Fruit fly (Drosophila melanogaster) whole organism, embryonic: Measurements from ENCODE around the gene Polr1D.

ENCODE experiments used
- BtbVII ChIP-seq: fragments of 200-800 bp; sonication (Bioruptor generic); optimal IDR thresholded peaks from 3 replicates; lab custom pipeline; 2017; ENCODE audit warnings: missing biosample characterization, mild to moderate bottlenecking, missing genetic modification characterization
- CG11456 ChIP-seq: fragments of 200-800 bp; sonication (Bioruptor generic); IDR thresholded peaks from 3 replicates; pipeline ENCODE4 v1.3.6; 2022; ENCODE audit warnings: missing biosample characterization, missing genetic modification characterization
- CG1603 ChIP-seq: fragments of 200-800 bp; sonication (Bioruptor generic); optimal IDR thresholded peaks from 2 replicates; lab custom pipeline; 2019; ENCODE audit warnings: missing biosample characterization, mild to moderate bottlenecking, missing genetic modification characterization, moderate library complexity
- CG1647 ChIP-seq: fragments of 200-800 bp; sonication (Bioruptor generic); optimal IDR thresholded peaks from 3 replicates; lab custom pipeline; 2016; ENCODE audit warnings: missing biosample characterization, missing genetic modification characterization
- CG2875 ChIP-seq: fragments of 200-800 bp; sonication (Bioruptor generic); optimal IDR thresholded peaks from 2 replicates; lab custom pipeline; 2017; ENCODE audit warnings: missing biosample characterization, mild to moderate bottlenecking, missing genetic modification characterization, missing genetic modification reagents
- CG3847 ChIP-seq: fragments of 200-800 bp; sonication (Bioruptor generic); IDR thresholded peaks from 2 replicates; pipeline ENCODE4 v1.3.6; 2022; ENCODE audit warnings: missing biosample characterization, missing genetic modification characterization
- CG6254 ChIP-seq: fragments of 200-800 bp; sonication (Bioruptor generic); optimal IDR thresholded peaks from 3 replicates; lab custom pipeline; 2017; ENCODE audit warnings: mild to moderate bottlenecking, missing biosample characterization, missing genetic modification reagents, missing genetic modification characterization
- Elba2 ChIP-seq: fragments of 200-800 bp; sonication (Bioruptor generic); optimal IDR thresholded peaks from 3 replicates; lab custom pipeline; 2016; ENCODE audit warnings: missing biosample characterization, missing genetic modification characterization
- Hand ChIP-seq: fragments of 200-800 bp; sonication (Bioruptor generic); optimal IDR thresholded peaks from 2 replicates; lab custom pipeline; 2017; ENCODE audit warnings: mild to moderate bottlenecking, missing biosample characterization, missing genetic modification reagents, missing genetic modification characterization
- Kr ChIP-seq: fragments of 200-800 bp; sonication (Bioruptor generic); optimal IDR thresholded peaks from 2 replicates; lab custom pipeline; 2017; ENCODE audit warnings: missing biosample characterization, mild to moderate bottlenecking, missing genetic modification characterization
- Scr ChIP-seq: fragments of 200-800 bp; sonication (Bioruptor generic); IDR thresholded peaks from 2 replicates; pipeline ENCODE4 v1.3.6; 2022; ENCODE audit warnings: missing biosample characterization, missing genetic modification characterization; ENCODE audit not compliant: partially characterized antibody
- Sry-β ChIP-seq: fragments of 200-800 bp; sonication (Bioruptor generic); optimal IDR thresholded peaks from 2 replicates; lab custom pipeline; 2018; ENCODE audit warnings: missing biosample characterization, mild to moderate bottlenecking, missing genetic modification characterization, moderate library complexity
- row ChIP-seq: fragments of 200-800 bp; sonication (Bioruptor generic); IDR thresholded peaks from 3 replicates; pipeline ENCODE4 v1.3.6; 2022; ENCODE audit warnings: missing biosample characterization, missing genetic modification characterization
- run ChIP-seq: fragments of 200-800 bp; sonication (Bioruptor generic); optimal IDR thresholded peaks from 3 replicates; lab custom pipeline; 2018; ENCODE audit warnings: missing biosample characterization, mild to moderate bottlenecking, missing genetic modification characterization
- toy ChIP-seq: fragments of 200-800 bp; sonication (Bioruptor generic); IDR thresholded peaks from 2 replicates; pipeline ENCODE4 v1.3.6; 2022; ENCODE audit warnings: missing biosample characterization, missing genetic modification characterization
- zen2 ChIP-seq: fragments of 200-800 bp; sonication (Bioruptor generic); IDR thresholded peaks from 3 replicates; pipeline ENCODE4 v1.3.6; 2022; ENCODE audit warnings: missing biosample characterization, missing genetic modification characterization; ENCODE audit not compliant: partially characterized antibody

Polr1D gene

dm6 chr2L:19083320-19083764, 51.7 kb downstream of the Polr1D start (continued):
- TF ChIP-seq Kr (no peak), CG6254 (GFP tag; lab: Kevin White, UChicago) (peak; percentile 98), toy (GFP tag; lab: Robert Waterston, UW) (no peak), BtbVII (GFP tag; lab: Kevin White, UChicago) (no peak), Hand (no peak), CG2875 (GFP tag; lab: Kevin White, UChicago) (no peak), CG3847 (GFP tag; lab: Robert Waterston, UW) (no peak), CG1647 (no peak), Sry-β (GFP tag; lab: Kevin White, UChicago) (no peak), Scr (GFP tag; lab: Robert Waterston, UW) (no peak), CG1603 (tag; lab: Kevin White, UChicago) (no peak), CG11456 (GFP tag; lab: Robert Waterston, UW) (no peak), row (GFP tag; lab: Robert Waterston, UW) (no peak), zen2 (GFP tag; lab: Robert Waterston, UW) (no peak), Elba2 (GFP tag; lab: Kevin White, UChicago) (no peak), run (tag; lab: Kevin White, UChicago) (no peak)
